Worm (Caenorhabditis elegans): ENCODE measurements around the gene W04D12.1.

DNA sequence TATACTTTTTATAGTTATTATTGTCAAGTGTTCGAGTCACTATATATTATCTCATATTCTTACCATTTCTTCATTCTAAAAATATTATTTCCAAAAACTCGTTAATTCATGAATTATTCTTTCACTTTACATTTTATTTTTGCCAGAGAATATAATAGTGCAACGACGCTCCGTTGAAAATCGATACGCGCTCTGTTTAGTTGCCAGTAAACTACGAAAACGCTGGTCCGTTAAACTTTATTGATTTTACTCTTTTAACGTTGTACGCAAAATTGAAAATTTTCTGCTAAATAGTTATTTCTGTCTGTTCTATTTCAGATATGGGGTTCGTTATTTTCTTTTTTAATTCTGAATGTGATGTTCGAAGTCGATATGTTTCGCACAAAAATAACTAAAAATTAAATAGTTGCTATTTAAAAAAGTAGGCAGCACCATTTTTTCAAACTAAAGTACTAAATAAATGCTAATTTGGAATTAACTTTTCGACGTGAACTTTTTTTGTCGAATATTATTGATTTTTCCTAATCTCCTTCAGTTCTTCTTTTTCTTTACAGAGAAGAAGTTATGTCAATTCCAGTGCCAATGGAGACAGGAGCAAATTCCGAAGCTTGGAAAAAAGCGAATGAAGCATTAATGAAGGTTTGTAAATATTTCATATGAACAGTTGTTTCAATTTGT lies 42.7 kb downstream of the W04D12.1 start, which contains the start of gene hpo-10:
- TF ChIP-seq sdz-38 (tag; optimal IDR thresholded peaks at IDR 0.05), result no peak
- no peak for TF ChIP-seq pha-4 (tag; optimal IDR thresholded peaks at IDR 0.05)
